Fruit fly (Drosophila melanogaster) whole organism, wandering third instar larva: Measurements from ENCODE around the gene Tsc1.

ENCODE experiments used
- Abd-B ChIP-seq: fragments of >200 bp; optimal IDR thresholded peaks from 2 replicates; lab custom pipeline; 2017; ENCODE audit warnings: missing biosample characterization, missing genetic modification characterization
- Hr83 ChIP-seq: fragments of 200-300 bp; sonication (Bioruptor generic); optimal IDR thresholded peaks from 2 replicates; lab custom pipeline; 2016; ENCODE audit warnings: missing biosample characterization, mild to moderate bottlenecking, missing genetic modification characterization, moderate library complexity; ENCODE audit not compliant: poor library complexity, severe bottlenecking
- Mio ChIP-seq: sonication (Bioruptor generic); optimal IDR thresholded peaks from 2 replicates; lab custom pipeline; 2016; ENCODE audit warnings: missing biosample characterization, missing genetic modification characterization
- brk ChIP-seq: fragments of 200-800 bp; sonication (Bioruptor generic); optimal IDR thresholded peaks from 2 replicates; lab custom pipeline; 2016; ENCODE audit warnings: missing biosample characterization, mild to moderate bottlenecking, missing genetic modification characterization
- usp ChIP-seq: fragments of >200 bp; optimal IDR thresholded peaks from 2 replicates; lab custom pipeline; 2017; ENCODE audit warnings: missing biosample characterization, missing genetic modification characterization

- TF ChIP-seq Hr83 (GFP tag; lab: Kevin White, UChicago) (no peak), Abd-B (GFP tag; lab: Kevin White, UChicago) (no peak), Mio (GFP tag; lab: Kevin White, UChicago) (no peak), usp (GFP tag; lab: Kevin White, UChicago) (no peak), brk (GFP tag; lab: Kevin White, UChicago) (no peak)
These were observed 26.4 kb upstream of the Tsc1 start for dm6 chr3R:24103708-24104107.
